Fruit fly (Drosophila melanogaster) whole organism, embryonic: ENCODE results near the gene w-cup.

Source experiments
- ATbp ChIP-seq: fragments of 200-800 bp; sonication (Bioruptor generic); optimal IDR thresholded peaks from 2 replicates; lab custom pipeline; 2017; ENCODE audit warnings: missing biosample characterization, mild to moderate bottlenecking, missing genetic modification characterization, missing genetic modification reagents
- Atf3 ChIP-seq: fragments of 200-800 bp; sonication (Bioruptor generic); optimal IDR thresholded peaks from 3 replicates; lab custom pipeline; 2016; ENCODE audit warnings: missing biosample characterization, missing genetic modification characterization
- CG10147 ChIP-seq: fragments of 200-800 bp; sonication (Bioruptor generic); optimal IDR thresholded peaks from 2 replicates; lab custom pipeline; 2019; ENCODE audit warnings: missing biosample characterization, mild to moderate bottlenecking, missing genetic modification characterization, moderate library complexity
- CG10979 ChIP-seq: fragments of 200-800 bp; sonication (Bioruptor generic); optimal IDR thresholded peaks from 2 replicates; lab custom pipeline; 2018; ENCODE audit warnings: missing biosample characterization, mild to moderate bottlenecking, missing genetic modification characterization, moderate library complexity
- CG1603 ChIP-seq: fragments of 200-800 bp; sonication (Bioruptor generic); optimal IDR thresholded peaks from 2 replicates; lab custom pipeline; 2019; ENCODE audit warnings: missing biosample characterization, mild to moderate bottlenecking, missing genetic modification characterization, moderate library complexity
- CG16779 ChIP-seq: fragments of 200-800 bp; sonication (Bioruptor generic); IDR thresholded peaks from 2 replicates; pipeline ENCODE4 v1.3.6; 2022; ENCODE audit warnings: missing biosample characterization, missing genetic modification characterization
- CG16813 ChIP-seq: fragments of 200-800 bp; sonication (Bioruptor generic); IDR thresholded peaks from 3 replicates; pipeline ENCODE4 v1.3.6; 2022; ENCODE audit warnings: missing biosample characterization, missing genetic modification characterization; ENCODE audit not compliant: partially characterized antibody
- CG1792 ChIP-seq: fragments of 200-800 bp; sonication (Bioruptor generic); optimal IDR thresholded peaks from 2 replicates; lab custom pipeline; 2016; ENCODE audit warnings: missing biosample characterization, missing genetic modification characterization
- CG18476 ChIP-seq: fragments of 200-800 bp; sonication (Bioruptor generic); optimal IDR thresholded peaks from 2 replicates; lab custom pipeline; 2016; ENCODE audit warnings: missing biosample characterization, mild to moderate bottlenecking, missing genetic modification characterization
- CG2875 ChIP-seq: fragments of 200-800 bp; sonication (Bioruptor generic); optimal IDR thresholded peaks from 2 replicates; lab custom pipeline; 2017; ENCODE audit warnings: missing biosample characterization, mild to moderate bottlenecking, missing genetic modification characterization, missing genetic modification reagents
- CG30403 ChIP-seq: fragments of 200-800 bp; sonication (Bioruptor generic); optimal IDR thresholded peaks from 3 replicates; lab custom pipeline; 2016; ENCODE audit warnings: missing biosample characterization, missing genetic modification characterization
- CG3163 ChIP-seq: fragments of 200-800 bp; sonication (Bioruptor generic); optimal IDR thresholded peaks from 3 replicates; lab custom pipeline; 2016; ENCODE audit warnings: missing biosample characterization, missing genetic modification characterization
- CG32767 ChIP-seq: fragments of 200-800 bp; sonication (Bioruptor generic); IDR thresholded peaks from 2 replicates; pipeline ENCODE4 v1.3.6; 2022; ENCODE audit warnings: missing biosample characterization, missing genetic modification characterization
- CG6689 ChIP-seq: fragments of 200-800 bp; sonication (Bioruptor generic); IDR thresholded peaks from 2 replicates; pipeline ENCODE4 v1.3.6; 2022; ENCODE audit warnings: missing biosample characterization, missing genetic modification characterization
- CG7928 ChIP-seq: fragments of 200-800 bp; sonication (Bioruptor generic); optimal IDR thresholded peaks from 2 replicates; lab custom pipeline; 2017; ENCODE audit warnings: missing biosample characterization, mild to moderate bottlenecking, missing genetic modification characterization
- CTCF ChIP-seq: fragments of 200-800 bp; sonication (Bioruptor generic); optimal IDR thresholded peaks from 2 replicates; lab custom pipeline; 2017; ENCODE audit warnings: missing biosample characterization, mild to moderate bottlenecking, missing genetic modification characterization, moderate library complexity
- CrebB ChIP-seq: fragments of 200-800 bp; sonication (Bioruptor generic); optimal IDR thresholded peaks from 3 replicates; lab custom pipeline; 2018; ENCODE audit warnings: missing biosample characterization, mild to moderate bottlenecking, missing genetic modification characterization
- Dek ChIP-seq: fragments of 200-800 bp; sonication (Bioruptor generic); optimal IDR thresholded peaks from 3 replicates; lab custom pipeline; 2019; ENCODE audit warnings: missing biosample characterization, mild to moderate bottlenecking, missing genetic modification characterization, moderate library complexity
- Dfd ChIP-seq, 2 experiments: fragments of >200 bp; optimal IDR thresholded peaks; 2 replicates each; lab custom pipeline; 2017; ENCODE audit warnings: missing biosample characterization in 2 of 2, missing genetic modification characterization in 2 of 2
- Dll ChIP-seq: fragments of 200-800 bp; sonication (Bioruptor generic); IDR thresholded peaks from 4 replicates; pipeline ENCODE4 v1.3.6; 2022; ENCODE audit warnings: missing biosample characterization, missing genetic modification characterization; ENCODE audit not compliant: partially characterized antibody
- Fer2 ChIP-seq: fragments of 200-800 bp; sonication (Bioruptor generic); optimal IDR thresholded peaks from 2 replicates; lab custom pipeline; 2018; ENCODE audit warnings: missing biosample characterization, mild to moderate bottlenecking, missing genetic modification characterization, moderate library complexity
- H15 ChIP-seq: fragments of 200-800 bp; sonication (Bioruptor generic); IDR thresholded peaks from 3 replicates; pipeline ENCODE4 v1.3.6; 2022; ENCODE audit warnings: missing biosample characterization, missing genetic modification characterization
- HLHmδ ChIP-seq: fragments of 200-800 bp; sonication (Bioruptor generic); optimal IDR thresholded peaks from 2 replicates; lab custom pipeline; 2018; ENCODE audit warnings: missing biosample characterization, mild to moderate bottlenecking, missing genetic modification characterization, moderate library complexity
- HmgZ ChIP-seq: fragments of 200-800 bp; sonication (Bioruptor generic); optimal IDR thresholded peaks from 2 replicates; lab custom pipeline; 2018; ENCODE audit warnings: missing biosample characterization, mild to moderate bottlenecking, missing genetic modification characterization
- Lpt ChIP-seq: fragments of >200 bp; optimal IDR thresholded peaks from 2 replicates; lab custom pipeline; 2018; ENCODE audit warnings: missing biosample characterization, missing genetic modification characterization
- Mrtf ChIP-seq: fragments of 200-800 bp; sonication (Bioruptor generic); IDR thresholded peaks from 3 replicates; pipeline ENCODE4 v1.3.6; 2022; ENCODE audit warnings: missing biosample characterization, missing genetic modification characterization
- Nf-YC ChIP-seq: fragments of 200-800 bp; optimal IDR thresholded peaks from 3 replicates; lab custom pipeline; 2019; ENCODE audit warnings: missing biosample characterization, mild to moderate bottlenecking, missing genetic modification characterization, moderate library complexity
- NfI ChIP-seq: fragments of 200-800 bp; sonication (Bioruptor generic); optimal IDR thresholded peaks from 3 replicates; lab custom pipeline; 2018; ENCODE audit warnings: missing biosample characterization, mild to moderate bottlenecking, missing genetic modification characterization, moderate library complexity
- Oli ChIP-seq: fragments of 200-800 bp; sonication (Bioruptor generic); optimal IDR thresholded peaks from 2 replicates; lab custom pipeline; 2018; ENCODE audit warnings: missing biosample characterization, mild to moderate bottlenecking, missing genetic modification characterization, moderate library complexity
- Taf1 ChIP-seq: fragments of 200-800 bp; sonication (Bioruptor generic); IDR thresholded peaks from 2 replicates; pipeline ENCODE4 v1.3.6; 2022; ENCODE audit warnings: missing biosample characterization, missing genetic modification characterization
- YL-1 ChIP-seq: fragments of 200-800 bp; sonication (Bioruptor generic); optimal IDR thresholded peaks from 3 replicates; lab custom pipeline; 2017; ENCODE audit warnings: missing biosample characterization, mild to moderate bottlenecking, missing genetic modification characterization
- al ChIP-seq: fragments of 200-800 bp; sonication (Bioruptor generic); IDR thresholded peaks from 2 replicates; pipeline ENCODE4 v1.3.6; 2022; ENCODE audit warnings: missing biosample characterization, missing genetic modification characterization
- cas ChIP-seq: fragments of 200-800 bp; sonication (Bioruptor generic); IDR thresholded peaks from 2 replicates; pipeline ENCODE4 v1.3.6; 2022; ENCODE audit warnings: missing biosample characterization, missing genetic modification characterization
- esg ChIP-seq: fragments of 200-800 bp; sonication (Bioruptor generic); conservative IDR thresholded peaks from 2 replicates; pipeline ENCODE4 v1.3.6; 2022; ENCODE audit warnings: missing biosample characterization, missing genetic modification characterization
- gfzf ChIP-seq: fragments of 200-800 bp; sonication (Bioruptor generic); optimal IDR thresholded peaks from 2 replicates; lab custom pipeline; 2016; ENCODE audit warnings: missing biosample characterization, mild to moderate bottlenecking, missing genetic modification characterization, moderate library complexity
- jumu ChIP-seq: fragments of 200-800 bp; sonication (Bioruptor generic); optimal IDR thresholded peaks from 3 replicates; lab custom pipeline; 2016; ENCODE audit warnings: missing biosample characterization, missing genetic modification characterization
- luna ChIP-seq: fragments of 200-800 bp; sonication (Bioruptor generic); optimal IDR thresholded peaks from 2 replicates; lab custom pipeline; 2016; ENCODE audit warnings: missing biosample characterization, missing genetic modification characterization
- maf-S ChIP-seq: fragments of 200-800 bp; sonication (Bioruptor generic); optimal IDR thresholded peaks from 2 replicates; lab custom pipeline; 2016; ENCODE audit warnings: missing biosample characterization, missing genetic modification characterization
- nom ChIP-seq: fragments of 200-800 bp; sonication (Bioruptor generic); optimal IDR thresholded peaks from 2 replicates; lab custom pipeline; 2017; ENCODE audit warnings: missing biosample characterization, missing genetic modification characterization, mild to moderate bottlenecking, moderate library complexity, missing genetic modification reagents
- phol ChIP-seq: fragments of 200-800 bp; sonication (Bioruptor generic); optimal IDR thresholded peaks from 3 replicates; lab custom pipeline; 2018; ENCODE audit warnings: missing biosample characterization, mild to moderate bottlenecking, missing genetic modification characterization, moderate library complexity
- psq ChIP-seq: fragments of 200-800 bp; sonication (Bioruptor generic); optimal IDR thresholded peaks from 2 replicates; lab custom pipeline; 2017; ENCODE audit warnings: missing biosample characterization, missing genetic modification characterization
- pum ChIP-seq: fragments of 200-800 bp; sonication (Bioruptor generic); optimal IDR thresholded peaks from 2 replicates; lab custom pipeline; 2016; ENCODE audit warnings: missing biosample characterization, missing genetic modification characterization
- repo ChIP-seq: fragments of 200-800 bp; sonication (Bioruptor generic); optimal IDR thresholded peaks from 2 replicates; lab custom pipeline; 2016; ENCODE audit warnings: missing biosample characterization, missing genetic modification characterization
- ro ChIP-seq: fragments of 200-800 bp; sonication (Bioruptor generic); IDR thresholded peaks from 2 replicates; pipeline ENCODE4 v1.3.6; 2022; ENCODE audit warnings: missing biosample characterization, missing genetic modification characterization
- row ChIP-seq: fragments of 200-800 bp; sonication (Bioruptor generic); IDR thresholded peaks from 3 replicates; pipeline ENCODE4 v1.3.6; 2022; ENCODE audit warnings: missing biosample characterization, missing genetic modification characterization
- salm ChIP-seq: fragments of 200-800 bp; sonication (Bioruptor generic); optimal IDR thresholded peaks from 2 replicates; lab custom pipeline; 2018; ENCODE audit warnings: missing biosample characterization, mild to moderate bottlenecking, missing genetic modification characterization
- sisA ChIP-seq: fragments of 200-800 bp; sonication (Bioruptor generic); IDR thresholded peaks from 2 replicates; pipeline ENCODE4 v1.3.6; 2022; ENCODE audit warnings: missing biosample characterization, missing genetic modification characterization
- slbo ChIP-seq: fragments of 200-800 bp; sonication (Bioruptor generic); IDR thresholded peaks from 2 replicates; pipeline ENCODE4 v1.3.6; 2022; ENCODE audit warnings: missing biosample characterization, missing genetic modification characterization
- trem ChIP-seq: fragments of 200-800 bp; optimal IDR thresholded peaks from 3 replicates; lab custom pipeline; 2019; ENCODE audit warnings: missing biosample characterization, mild to moderate bottlenecking, missing genetic modification characterization, moderate library complexity
- trh ChIP-seq: fragments of 200-800 bp; sonication (Bioruptor generic); optimal IDR thresholded peaks from 2 replicates; lab custom pipeline; 2016; ENCODE audit warnings: missing biosample characterization, missing genetic modification characterization
- vnd ChIP-seq: fragments of 200-800 bp; sonication (Bioruptor generic); IDR thresholded peaks from 3 replicates; pipeline ENCODE4 v1.3.6; 2022; ENCODE audit warnings: missing biosample characterization, missing genetic modification characterization; ENCODE audit not compliant: partially characterized antibody

w-cup gene

dm6 chr2L:10565674-10566073, 11.9 kb downstream of the w-cup start (continued):
- TF ChIP-seq CG10147 (GFP tag; lab: Kevin White, UChicago) (peak; percentile 55), sisA (peak; percentile 43; the same call in 1 of the 2 replicates), CG30403 (GFP tag; lab: Kevin White, UChicago) (peak; percentile 34)

- no peak for TF ChIP-seq ro
- TF ChIP-seq gfzf (GFP tag; lab: Kevin White, UChicago) = no peak
- no peak for TF ChIP-seq CG2875
- no peak for TF ChIP-seq CG16779 (GFP tag; lab: Robert Waterston, UW)
- no peak for TF ChIP-seq vnd (GFP tag; lab: Robert Waterston, UW)
- no peak for TF ChIP-seq pum (GFP tag; lab: Kevin White, UChicago)
- TF ChIP-seq NfI (GFP tag; lab: Kevin White, UChicago) = no peak
- no peak for TF ChIP-seq HLHmδ
- TF ChIP-seq HmgZ (tag; lab: Kevin White, UChicago) = no peak
- no peak for TF ChIP-seq YL-1 (GFP tag; lab: Kevin White, UChicago)
- TF ChIP-seq ATbp (GFP tag; lab: Kevin White, UChicago) = no peak
- TF ChIP-seq Lpt (GFP tag; lab: Kevin White, UChicago) = no peak
- TF ChIP-seq CTCF (GFP tag; lab: Kevin White, UChicago) = no peak
- TF ChIP-seq CG1792 (GFP tag; lab: Kevin White, UChicago) = no peak
- no peak for TF ChIP-seq nom (GFP tag; lab: Kevin White, UChicago)
- no peak for TF ChIP-seq cas
- TF ChIP-seq slbo = peak; percentile 43; the same call in 1 of the 2 replicates
- no peak for TF ChIP-seq CrebB (tag; lab: Kevin White, UChicago)
- TF ChIP-seq trh (GFP tag; lab: Kevin White, UChicago) = no peak
- no peak for TF ChIP-seq trem (tag; lab: Kevin White, UChicago)
- no peak for TF ChIP-seq CG16813 (GFP tag; lab: Robert Waterston, UW)
- no peak for TF ChIP-seq maf-S
- no peak for TF ChIP-seq Oli (tag; lab: Kevin White, UChicago)
- no peak for TF ChIP-seq CG10979 (tag; lab: Kevin White, UChicago)
- TF ChIP-seq Mrtf (GFP tag; lab: Robert Waterston, UW) = no peak
- no peak for TF ChIP-seq Dfd (GFP tag; optimal IDR thresholded peaks at IDR 0.05; lab: Kevin White, UChicago)
- TF ChIP-seq esg = no peak
- no peak for TF ChIP-seq H15
- TF ChIP-seq CG32767 (GFP tag; lab: Robert Waterston, UW) = no peak
- no peak for TF ChIP-seq luna
- no peak for TF ChIP-seq Atf3 (GFP tag; lab: Kevin White, UChicago)
- peak; percentile 1 for TF ChIP-seq CG1603 (tag; lab: Kevin White, UChicago)
- no peak for TF ChIP-seq CG3163 (GFP tag; lab: Kevin White, UChicago)
- TF ChIP-seq CG7928 (GFP tag; lab: Kevin White, UChicago) = no peak
- TF ChIP-seq CG30403 (GFP tag; lab: Kevin White, UChicago) = no peak
- TF ChIP-seq CG18476 = no peak
- TF ChIP-seq Dll (GFP tag; lab: Robert Waterston, UW) = no peak
- TF ChIP-seq psq (GFP tag; lab: Kevin White, UChicago) = no peak
- TF ChIP-seq Nf-YC = no peak
- TF ChIP-seq CG6689 (GFP tag; lab: Robert Waterston, UW) = peak; percentile 38; the same call in 1 of the 2 replicates
- TF ChIP-seq phol (tag; lab: Kevin White, UChicago) = peak; percentile 8
- no peak for TF ChIP-seq Taf1 (GFP tag; lab: Robert Waterston, UW)
- TF ChIP-seq row = peak; percentile 45; the same call in 2 of the 3 replicates
- no peak for TF ChIP-seq salm
- no peak for TF ChIP-seq Fer2 (tag; lab: Kevin White, UChicago)
- no peak for TF ChIP-seq repo (GFP tag; lab: Kevin White, UChicago)
- no peak for TF ChIP-seq jumu
- no peak for TF ChIP-seq Dek (tag; lab: Kevin White, UChicago)
- TF ChIP-seq al (GFP tag; lab: Robert Waterston, UW) = no peak
Measured at dm6 chr2L:10555269-10555668, 22.3 kb downstream of the w-cup start.
